Fruit fly (Drosophila melanogaster) whole organism, embryonic: ENCODE measurements around the gene CG14212.

ENCODE experiments used
- Bteb2 ChIP-seq: fragments of 200-800 bp; sonication (Bioruptor generic); optimal IDR thresholded peaks from 2 replicates; lab custom pipeline; 2016; ENCODE audit warnings: missing biosample characterization, missing genetic modification characterization
- CG10431 ChIP-seq: fragments of 200-800 bp; sonication (Bioruptor generic); optimal IDR thresholded peaks from 3 replicates; lab custom pipeline; 2018; ENCODE audit warnings: missing biosample characterization, mild to moderate bottlenecking, missing genetic modification characterization
- CG10959 ChIP-seq: fragments of 200-800 bp; sonication (Bioruptor generic); IDR thresholded peaks from 2 replicates; pipeline ENCODE4 v1.3.6; 2022; ENCODE audit warnings: missing biosample characterization, missing genetic modification characterization
- CG10979 ChIP-seq: fragments of 200-800 bp; sonication (Bioruptor generic); optimal IDR thresholded peaks from 2 replicates; lab custom pipeline; 2018; ENCODE audit warnings: missing biosample characterization, mild to moderate bottlenecking, missing genetic modification characterization, moderate library complexity
- CG12155 ChIP-seq: fragments of 200-800 bp; sonication (Bioruptor generic); optimal IDR thresholded peaks from 3 replicates; lab custom pipeline; 2016; ENCODE audit warnings: missing biosample characterization, missing genetic modification characterization
- CG13123 ChIP-seq: fragments of 200-800 bp; sonication (Bioruptor generic); optimal IDR thresholded peaks from 2 replicates; lab custom pipeline; 2016; ENCODE audit warnings: missing biosample characterization, missing genetic modification characterization
- CG13424 ChIP-seq: fragments of 200-800 bp; sonication (Bioruptor generic); optimal IDR thresholded peaks from 2 replicates; lab custom pipeline; 2019; ENCODE audit warnings: missing biosample characterization, mild to moderate bottlenecking, missing genetic modification characterization, moderate library complexity
- CG14965 ChIP-seq: fragments of 200-800 bp; sonication (Bioruptor generic); optimal IDR thresholded peaks from 2 replicates; lab custom pipeline; 2016; ENCODE audit warnings: missing biosample characterization, missing genetic modification characterization, borderline replicate concordance
- CG1647 ChIP-seq: fragments of 200-800 bp; sonication (Bioruptor generic); optimal IDR thresholded peaks from 3 replicates; lab custom pipeline; 2016; ENCODE audit warnings: missing biosample characterization, missing genetic modification characterization
- CG1792 ChIP-seq: fragments of 200-800 bp; sonication (Bioruptor generic); optimal IDR thresholded peaks from 2 replicates; lab custom pipeline; 2016; ENCODE audit warnings: missing biosample characterization, missing genetic modification characterization
- CG2116 ChIP-seq: fragments of 200-800 bp; sonication (Bioruptor generic); optimal IDR thresholded peaks from 3 replicates; lab custom pipeline; 2018; ENCODE audit warnings: missing biosample characterization, mild to moderate bottlenecking, missing genetic modification characterization
- CG31365 ChIP-seq: fragments of 200-800 bp; sonication (Bioruptor generic); optimal IDR thresholded peaks from 2 replicates; lab custom pipeline; 2018; ENCODE audit warnings: missing biosample characterization, mild to moderate bottlenecking, missing genetic modification characterization
- CG33213 ChIP-seq: fragments of 200-800 bp; sonication (Bioruptor generic); optimal IDR thresholded peaks from 3 replicates; lab custom pipeline; 2016; ENCODE audit warnings: missing biosample characterization, missing genetic modification characterization
- CG34376 ChIP-seq: fragments of 200-800 bp; sonication (Bioruptor generic); optimal IDR thresholded peaks from 2 replicates; lab custom pipeline; 2018; ENCODE audit warnings: missing biosample characterization, mild to moderate bottlenecking, missing genetic modification characterization
- CG3838 ChIP-seq: fragments of 200-800 bp; sonication (Bioruptor generic); optimal IDR thresholded peaks from 3 replicates; lab custom pipeline; 2016; ENCODE audit warnings: missing biosample characterization, missing genetic modification characterization
- CG4282 ChIP-seq: fragments of 200-800 bp; sonication (Bioruptor generic); optimal IDR thresholded peaks from 2 replicates; lab custom pipeline; 2016; ENCODE audit warnings: missing biosample characterization, missing genetic modification characterization
- CG4617 ChIP-seq: fragments of 200-800 bp; sonication (Bioruptor generic); optimal IDR thresholded peaks from 3 replicates; lab custom pipeline; 2016; ENCODE audit warnings: missing biosample characterization, missing genetic modification characterization, borderline replicate concordance
- CG6689 ChIP-seq: fragments of 200-800 bp; sonication (Bioruptor generic); IDR thresholded peaks from 2 replicates; pipeline ENCODE4 v1.3.6; 2022; ENCODE audit warnings: missing biosample characterization, missing genetic modification characterization
- CG7372 ChIP-seq: fragments of 200-800 bp; sonication (Bioruptor generic); IDR thresholded peaks from 2 replicates; pipeline ENCODE4 v1.3.6; 2022; ENCODE audit warnings: missing biosample characterization, missing genetic modification characterization
- CG9876 ChIP-seq: fragments of 200-800 bp; sonication (Bioruptor generic); optimal IDR thresholded peaks from 2 replicates; lab custom pipeline; 2016; ENCODE audit warnings: missing biosample characterization, missing genetic modification characterization
- CHES-1-like ChIP-seq: fragments of 200-800 bp; sonication (Bioruptor generic); optimal IDR thresholded peaks from 2 replicates; lab custom pipeline; 2016; ENCODE audit warnings: missing biosample characterization, missing genetic modification characterization
- Drgx ChIP-seq: fragments of 200-800 bp; sonication (Bioruptor generic); IDR thresholded peaks from 2 replicates; pipeline ENCODE4 v1.3.6; 2022; ENCODE audit warnings: missing biosample characterization, missing genetic modification characterization
- E2f1 ChIP-seq: fragments of 200-800 bp; sonication (Bioruptor generic); IDR thresholded peaks from 2 replicates; pipeline ENCODE4 v1.3.6; 2022; ENCODE audit warnings: missing biosample characterization, missing genetic modification characterization
- ERR ChIP-seq: fragments of 200-800 bp; sonication (Bioruptor generic); optimal IDR thresholded peaks from 2 replicates; lab custom pipeline; 2016; ENCODE audit warnings: missing biosample characterization, missing genetic modification characterization
- Gsc ChIP-seq: fragments of 200-800 bp; sonication (Bioruptor generic); IDR thresholded peaks from 2 replicates; pipeline ENCODE4 v1.3.6; 2022; ENCODE audit warnings: missing biosample characterization, missing genetic modification characterization
- Hand ChIP-seq: fragments of 200-800 bp; sonication (Bioruptor generic); optimal IDR thresholded peaks from 2 replicates; lab custom pipeline; 2017; ENCODE audit warnings: mild to moderate bottlenecking, missing biosample characterization, missing genetic modification reagents, missing genetic modification characterization
- Lpt ChIP-seq: fragments of >200 bp; optimal IDR thresholded peaks from 2 replicates; lab custom pipeline; 2018; ENCODE audit warnings: missing biosample characterization, missing genetic modification characterization
- Med ChIP-seq: fragments of 200-800 bp; sonication (Bioruptor generic); peaks from one replicate; lab custom pipeline; 2016; ENCODE audit warnings: missing biosample characterization, missing genetic modification characterization, mild to moderate bottlenecking, inconsistent platforms, moderate library complexity
- Poxn ChIP-seq: fragments of 200-800 bp; sonication (Bioruptor generic); IDR thresholded peaks from 2 replicates; pipeline ENCODE4 v1.3.6; 2022; ENCODE audit warnings: missing biosample characterization, missing genetic modification characterization
- Rfx ChIP-seq: fragments of 200-800 bp; sonication (Bioruptor generic); IDR thresholded peaks from 2 replicates; pipeline ENCODE4 v1.3.6; 2022; ENCODE audit warnings: missing biosample characterization, missing genetic modification characterization
- Scr ChIP-seq: fragments of 200-800 bp; sonication (Bioruptor generic); IDR thresholded peaks from 2 replicates; pipeline ENCODE4 v1.3.6; 2022; ENCODE audit warnings: missing biosample characterization, missing genetic modification characterization; ENCODE audit not compliant: partially characterized antibody
- Sin3A ChIP-seq: fragments of >200 bp; optimal IDR thresholded peaks from 2 replicates; lab custom pipeline; 2018
- Xbp1 ChIP-seq: fragments of 200-800 bp; sonication (Bioruptor generic); optimal IDR thresholded peaks from 3 replicates; lab custom pipeline; 2016; ENCODE audit warnings: missing biosample characterization, mild to moderate bottlenecking, missing genetic modification characterization
- br ChIP-seq: fragments of >200 bp; optimal IDR thresholded peaks from 2 replicates; lab custom pipeline; 2017
- cad ChIP-seq: fragments of >200 bp; optimal IDR thresholded peaks from 2 replicates; lab custom pipeline; 2017; ENCODE audit warnings: missing biosample characterization, missing genetic modification characterization
- cato ChIP-seq: fragments of 200-800 bp; sonication (Bioruptor generic); optimal IDR thresholded peaks from 2 replicates; lab custom pipeline; 2016; ENCODE audit warnings: missing biosample characterization, missing genetic modification characterization, borderline replicate concordance
- dan ChIP-seq: fragments of 200-800 bp; sonication (Bioruptor generic); IDR thresholded peaks from 2 replicates; pipeline ENCODE4 v1.3.6; 2022; ENCODE audit warnings: missing biosample characterization, missing genetic modification characterization
- dmrt11E ChIP-seq: fragments of 200-800 bp; sonication (Bioruptor generic); optimal IDR thresholded peaks from 3 replicates; lab custom pipeline; 2018; ENCODE audit warnings: missing biosample characterization, mild to moderate bottlenecking, missing genetic modification characterization, moderate library complexity
- ems ChIP-seq: fragments of 200-800 bp; sonication (Bioruptor generic); optimal IDR thresholded peaks from 3 replicates; lab custom pipeline; 2016; ENCODE audit warnings: missing biosample characterization, missing genetic modification characterization
- grau ChIP-seq: fragments of 200-800 bp; optimal IDR thresholded peaks from 3 replicates; lab custom pipeline; 2019; ENCODE audit warnings: missing biosample characterization, mild to moderate bottlenecking, missing genetic modification characterization, moderate library complexity
- kah ChIP-seq: fragments of 200-800 bp; sonication (Bioruptor generic); optimal IDR thresholded peaks from 2 replicates; lab custom pipeline; 2018; ENCODE audit warnings: missing biosample characterization, mild to moderate bottlenecking, missing genetic modification characterization
- kni ChIP-seq: fragments of 200-800 bp; sonication (Bioruptor generic); optimal IDR thresholded peaks from 3 replicates; lab custom pipeline; 2017; ENCODE audit warnings: mild to moderate bottlenecking, missing biosample characterization, missing genetic modification reagents, missing genetic modification characterization
- nmo ChIP-seq: fragments of 200-800 bp; sonication (Bioruptor generic); optimal IDR thresholded peaks from 2 replicates; lab custom pipeline; 2018; ENCODE audit warnings: missing biosample characterization, mild to moderate bottlenecking, missing genetic modification characterization, moderate library complexity
- odd ChIP-seq: fragments of 200-800 bp; sonication (Bioruptor generic); optimal IDR thresholded peaks from 2 replicates; lab custom pipeline; 2017; ENCODE audit warnings: missing biosample characterization, mild to moderate bottlenecking, missing genetic modification characterization
- rib ChIP-seq: fragments of 200-800 bp; sonication (Bioruptor generic); IDR thresholded peaks from 2 replicates; pipeline ENCODE4 v1.3.6; 2022; ENCODE audit warnings: missing biosample characterization, missing genetic modification characterization
- sisA ChIP-seq: fragments of 200-800 bp; sonication (Bioruptor generic); IDR thresholded peaks from 2 replicates; pipeline ENCODE4 v1.3.6; 2022; ENCODE audit warnings: missing biosample characterization, missing genetic modification characterization
- slbo ChIP-seq: fragments of 200-800 bp; sonication (Bioruptor generic); IDR thresholded peaks from 2 replicates; pipeline ENCODE4 v1.3.6; 2022; ENCODE audit warnings: missing biosample characterization, missing genetic modification characterization
- ssp ChIP-seq: fragments of 200-800 bp; sonication (Bioruptor generic); IDR thresholded peaks from 2 replicates; pipeline ENCODE4 v1.3.6; 2022; ENCODE audit warnings: missing biosample characterization, missing genetic modification characterization
- tna ChIP-seq: fragments of 200-800 bp; sonication (Bioruptor generic); IDR thresholded peaks from 2 replicates; pipeline ENCODE4 v1.3.6; 2022; ENCODE audit warnings: missing biosample characterization, missing genetic modification characterization; ENCODE audit not compliant: partially characterized antibody
- wdn ChIP-seq: fragments of 200-800 bp; sonication (Bioruptor generic); IDR thresholded peaks from 2 replicates; pipeline ENCODE4 v1.3.6; 2022; ENCODE audit warnings: missing biosample characterization, missing genetic modification characterization
- zen2 ChIP-seq: fragments of 200-800 bp; sonication (Bioruptor generic); IDR thresholded peaks from 3 replicates; pipeline ENCODE4 v1.3.6; 2022; ENCODE audit warnings: missing biosample characterization, missing genetic modification characterization; ENCODE audit not compliant: partially characterized antibody
- zf30C ChIP-seq: fragments of 200-800 bp; sonication (Bioruptor generic); optimal IDR thresholded peaks from 3 replicates; lab custom pipeline; 2018; ENCODE audit warnings: missing biosample characterization, mild to moderate bottlenecking, missing genetic modification characterization

CG14212 gene

dm6 chrX:19665684-19666141, 40.2 kb downstream of the CG14212 start (continued):
- TF ChIP-seq CG10959 (GFP tag; lab: Robert Waterston, UW), result no peak
- no peak for TF ChIP-seq CG10431 (GFP tag; lab: Kevin White, UChicago)
- TF ChIP-seq CG3838 (GFP tag; lab: Kevin White, UChicago), result no peak
- no peak for TF ChIP-seq zf30C (GFP tag; lab: Kevin White, UChicago)
- no peak for TF ChIP-seq CG1647 (GFP tag; lab: Kevin White, UChicago)
- no peak for TF ChIP-seq CG10979 (tag; lab: Kevin White, UChicago)
- TF ChIP-seq CHES-1-like (GFP tag; lab: Kevin White, UChicago), result no peak
- no peak for TF ChIP-seq Hand (GFP tag; lab: Kevin White, UChicago)
- TF ChIP-seq ssp (GFP tag; lab: Robert Waterston, UW), result 0 out of 2 replicates have a peak, but pooled peaks have one; percentile 18
- no peak for TF ChIP-seq zen2
- TF ChIP-seq Poxn (GFP tag; lab: Robert Waterston, UW), result no peak
- TF ChIP-seq slbo (GFP tag; lab: Robert Waterston, UW), result peak; percentile 85
- TF ChIP-seq dmrt11E (tag; lab: Kevin White, UChicago), result no peak
- no peak for TF ChIP-seq ERR
- no peak for TF ChIP-seq CG12155
- TF ChIP-seq ems (GFP tag; lab: Kevin White, UChicago), result peak; percentile 24
- TF ChIP-seq Gsc (GFP tag; lab: Robert Waterston, UW), result no peak
- TF ChIP-seq CG13424 (tag; lab: Kevin White, UChicago), result peak; percentile 23
- TF ChIP-seq CG4617 (GFP tag; lab: Kevin White, UChicago), result no peak
- no peak for TF ChIP-seq cad (GFP tag; lab: Kevin White, UChicago)
- TF ChIP-seq E2f1, result peak; percentile 27; the same call in 1 of the 2 replicates
- TF ChIP-seq dan, result no peak
- TF ChIP-seq Drgx (GFP tag; lab: Robert Waterston, UW), result peak; percentile 46; the same call in 1 of the 2 replicates
- peak; percentile 8 for TF ChIP-seq CG1792 (GFP tag; lab: Kevin White, UChicago)
- TF ChIP-seq wdn (GFP tag; lab: Robert Waterston, UW), result peak; percentile 29; the same call in 1 of the 2 replicates
- TF ChIP-seq CG4282 (GFP tag; lab: Kevin White, UChicago), result no peak
- TF ChIP-seq CG2116, result no peak
- peak; percentile 5 for TF ChIP-seq nmo (GFP tag; lab: Kevin White, UChicago)
- peak; percentile 53 for TF ChIP-seq CG6689 (GFP tag; lab: Robert Waterston, UW)
- TF ChIP-seq Xbp1 (GFP tag; lab: Kevin White, UChicago), result peak; percentile 31
- peak; percentile 43; the same call in 1 of the 2 replicates for TF ChIP-seq tna (GFP tag; lab: Robert Waterston, UW)
- TF ChIP-seq sisA (GFP tag; lab: Robert Waterston, UW), result peak; percentile 60
- peak; percentile 92 for TF ChIP-seq Med (GFP tag; lab: Kevin White, UChicago)
- TF ChIP-seq CG9876 (GFP tag; lab: Kevin White, UChicago), result no peak
- TF ChIP-seq Sin3A, result no peak
- TF ChIP-seq CG13123 (GFP tag; lab: Kevin White, UChicago), result no peak
- TF ChIP-seq odd (GFP tag; lab: Kevin White, UChicago), result no peak
- peak; percentile 19 for TF ChIP-seq CG34376 (GFP tag; lab: Kevin White, UChicago)
- TF ChIP-seq grau (tag; lab: Kevin White, UChicago), result peak; percentile 35
- TF ChIP-seq CG31365 (tag; lab: Kevin White, UChicago), result no peak
- TF ChIP-seq kni, result peak; percentile 38
- TF ChIP-seq Rfx, result peak; percentile 89
- no peak for TF ChIP-seq cato (GFP tag; lab: Kevin White, UChicago)
- TF ChIP-seq CG14965 (GFP tag; lab: Kevin White, UChicago), result no peak
- TF ChIP-seq Lpt, result no peak
- no peak for TF ChIP-seq CG7372 (GFP tag; lab: Robert Waterston, UW)
- TF ChIP-seq Bteb2 (GFP tag; lab: Kevin White, UChicago), result no peak
- peak; percentile 42; the same call in 1 of the 2 replicates for TF ChIP-seq Scr (GFP tag; lab: Robert Waterston, UW)
- TF ChIP-seq CG33213 (GFP tag; lab: Kevin White, UChicago), result peak; percentile 3
- TF ChIP-seq br (lab: Kevin White, UChicago), result no peak
- 0 out of 2 replicates have a peak, but pooled peaks have one; percentile 13 for TF ChIP-seq rib (GFP tag; lab: Robert Waterston, UW)
- no peak for TF ChIP-seq kah
